Worm (Caenorhabditis elegans) whole organism, L3 larva: ENCODE measurements around the gene D1086.1.

ENCODE experiments used
- aly-2 ChIP-seq: fragments of 150-350 bp; optimal IDR thresholded peaks from 2 replicates; lab custom pipeline; 2014; ENCODE audit warnings: missing biosample characterization, missing genetic modification characterization
- ceh-16 ChIP-seq: sonication (generic microtip); optimal IDR thresholded peaks from 2 replicates; lab custom pipeline; 2017; ENCODE audit warnings: missing biosample characterization, missing genetic modification characterization
- elt-3 ChIP-seq, 3 experiments: fragments of 150-350 bp in 1 of 3; sonication (generic microtip) in 2 of 3; optimal IDR thresholded peaks; 2 replicates in 2 of 3; 4 replicates in 1 of 3; lab custom pipeline; 2014 to 2017; ENCODE audit warnings: missing biosample characterization in 3 of 3, missing genetic modification characterization in 3 of 3
- jun-1 ChIP-seq: fragments of 150-350 bp; optimal IDR thresholded peaks from 2 replicates; lab custom pipeline; 2014; ENCODE audit warnings: missing biosample characterization, missing genetic modification reagents, missing genetic modification characterization
- nhr-11 ChIP-seq: fragments of 150-350 bp; optimal IDR thresholded peaks from 2 replicates; lab custom pipeline; 2014; ENCODE audit warnings: missing biosample characterization, missing genetic modification characterization
- nhr-25 ChIP-seq: sonication (generic microtip); optimal IDR thresholded peaks from 2 replicates; lab custom pipeline; 2017; ENCODE audit warnings: missing biosample characterization, missing genetic modification characterization
- nhr-76 ChIP-seq: fragments of 150-350 bp; sonication (generic microtip); optimal IDR thresholded peaks from 5 replicates; lab custom pipeline; 2014; ENCODE audit warnings: missing biosample characterization, missing genetic modification characterization
- snpc-4 ChIP-seq: fragments of 150-350 bp; optimal IDR thresholded peaks from 2 replicates; lab custom pipeline; 2014; ENCODE audit warnings: missing biosample characterization, missing genetic modification characterization
- unc-62 ChIP-seq: fragments of 150-350 bp; sonication (generic microtip); optimal IDR thresholded peaks from 4 replicates; lab custom pipeline; 2014; ENCODE audit warnings: missing biosample characterization, missing genetic modification reagents, missing genetic modification characterization
- ztf-4 ChIP-seq: fragments of 150-350 bp; optimal IDR thresholded peaks from 2 replicates; lab custom pipeline; 2014; ENCODE audit warnings: missing biosample characterization, missing genetic modification characterization

- TF ChIP-seq elt-3 (tag; optimal IDR thresholded peaks at IDR 0.05; lab: Kevin White, UChicago) (no peak), unc-62 (GFP tag; lab: Kevin White, UChicago) (no peak), nhr-11 (tag; lab: Kevin White, UChicago) (no peak), nhr-25 (tag; lab: Kevin White, UChicago) (no peak), nhr-76 (no peak), snpc-4 (no peak), aly-2 (tag; lab: Kevin White, UChicago) (no peak), ztf-4 (tag; lab: Kevin White, UChicago) (no peak), jun-1 (tag; lab: Kevin White, UChicago) (no peak), ceh-16 (no peak)
These were observed 34.2 kb upstream of the D1086.1 start, which contains the start of gene D1086.21 for ce11 chrV:14064422-14064821.
